Worm (Caenorhabditis elegans) whole organism, L3 larva: ENCODE data around the gene str-211.

Experiments used
- ama-1 ChIP-seq: fragments of 150-350 bp; optimal IDR thresholded peaks from 2 replicates; lab custom pipeline; 2018
- ceh-82 ChIP-seq: fragments of 150-350 bp; optimal IDR thresholded peaks from 2 replicates; lab custom pipeline; 2014; ENCODE audit warnings: missing biosample characterization, missing genetic modification characterization
- egl-27 ChIP-seq: sonication (generic microtip); optimal IDR thresholded peaks from 4 replicates; lab custom pipeline; 2017; ENCODE audit warnings: missing biosample characterization, missing genetic modification reagents, missing genetic modification characterization
- elt-1 ChIP-seq: fragments of 150-350 bp; optimal IDR thresholded peaks from 2 replicates; lab custom pipeline; 2014; ENCODE audit warnings: missing biosample characterization, missing genetic modification characterization
- jun-1 ChIP-seq: fragments of 150-350 bp; optimal IDR thresholded peaks from 2 replicates; lab custom pipeline; 2014; ENCODE audit warnings: missing biosample characterization, missing genetic modification reagents, missing genetic modification characterization
- nhr-11 ChIP-seq: fragments of 150-350 bp; optimal IDR thresholded peaks from 2 replicates; lab custom pipeline; 2014; ENCODE audit warnings: missing biosample characterization, missing genetic modification characterization
- nhr-23 ChIP-seq: fragments of 150-350 bp; optimal IDR thresholded peaks from 2 replicates; lab custom pipeline; 2014; ENCODE audit warnings: missing biosample characterization, missing genetic modification reagents, missing genetic modification characterization
- nhr-76 ChIP-seq: fragments of 150-350 bp; sonication (generic microtip); optimal IDR thresholded peaks from 5 replicates; lab custom pipeline; 2014; ENCODE audit warnings: missing biosample characterization, missing genetic modification characterization
- sea-2 ChIP-seq: fragments of 150-350 bp; sonication (generic microtip); optimal IDR thresholded peaks from 4 replicates; lab custom pipeline; 2014; ENCODE audit warnings: missing biosample characterization, missing genetic modification reagents, missing genetic modification characterization
- skn-1 ChIP-seq: fragments of 150-350 bp; optimal IDR thresholded peaks from 2 replicates; lab custom pipeline; 2014; ENCODE audit warnings: missing biosample characterization, missing genetic modification characterization

ce11 chrV:4960686-4961085, 16.6 kb upstream of the str-211 start:
- no peak for TF ChIP-seq jun-1 (tag; lab: Kevin White, UChicago)
- TF ChIP-seq egl-27 (tag; lab: Kevin White, UChicago) = no peak
- TF ChIP-seq ama-1 (lab: Kevin White, UChicago) = no peak
- TF ChIP-seq nhr-11 (tag; lab: Kevin White, UChicago) = no peak
- no peak for TF ChIP-seq nhr-76
- no peak for TF ChIP-seq sea-2
- TF ChIP-seq nhr-23 (tag; lab: Kevin White, UChicago) = no peak
- TF ChIP-seq elt-1 (tag; lab: Kevin White, UChicago) = no peak
- TF ChIP-seq skn-1 (tag; lab: Kevin White, UChicago) = no peak
- TF ChIP-seq ceh-82 (tag; lab: Kevin White, UChicago) = no peak
